Worm (Caenorhabditis elegans): ENCODE data around the gene Y39G8B.7.

ce11 chrII:13958359-13958758 is 36.5 kb downstream of the Y39G8B.7 start:
- TF ChIP-seq egl-27 (tag; optimal IDR thresholded peaks at IDR 0.05) (no peak), nhr-11 (tag; optimal IDR thresholded peaks at IDR 0.05) (no peak)

All from whole organism, L3 larva.